Worm (Caenorhabditis elegans): ENCODE data around the gene cox-14.

Gene cox-14

ce11 chrIII:10197416-10197815, 21.3 kb upstream of the cox-14 start, which contains the start of gene dod-6:
dod-6 (plus strand) TSS chrIII:10197716.
- TF ChIP-seq F49E8.2 (tag; optimal IDR thresholded peaks at IDR 0.05; ENCODE audit: insufficient read depth) (no peak), lir-1 (GFP tag; conservative IDR thresholded peaks at IDR 0.05) (no peak), F52B5.7 (tag; optimal IDR thresholded peaks at IDR 0.05) (no peak), rpc-1 (optimal IDR thresholded peaks at IDR 0.05) (no peak), rpc-1 (tag; optimal IDR thresholded peaks at IDR 0.05) (no peak), snpc-4 (GFP tag; optimal IDR thresholded peaks at IDR 0.05) (no peak), snpc-4 (tag; optimal IDR thresholded peaks at IDR 0.05) (no peak), let-526 (GFP tag; IDR thresholded peaks at IDR 0.05) (no peak), madf-8 (GFP tag; conservative IDR thresholded peaks at IDR 0.05) (no peak), ztf-22 (GFP tag; optimal IDR thresholded peaks at IDR 0.05) (no peak), snpc-1.3 (tag; optimal IDR thresholded peaks at IDR 0.05; ENCODE audit: insufficient read depth) (no peak), lin-26 (GFP tag; IDR thresholded peaks at IDR 0.05) (no peak)

- TF ChIP-seq pha-4 (tag; optimal IDR thresholded peaks at IDR 0.05) (no peak), nfya-1 (tag; optimal IDR thresholded peaks at IDR 0.05; ENCODE audit: borderline replicate concordance, insufficient read depth) (no peak), unc-130 (GFP tag; optimal IDR thresholded peaks at IDR 0.05) (no peak), F22D6.2 (tag; optimal IDR thresholded peaks at IDR 0.05) (no peak), let-607 (tag; optimal IDR thresholded peaks at IDR 0.05) (no peak), lsl-1 (GFP tag; optimal IDR thresholded peaks at IDR 0.05) (no peak), F57A8.1 (GFP tag; optimal IDR thresholded peaks at IDR 0.05) (no peak), lsy-27 (tag; optimal IDR thresholded peaks at IDR 0.05; ENCODE audit: borderline replicate concordance, insufficient read depth) (no peak), repo-1 (tag; optimal IDR thresholded peaks at IDR 0.05) (no peak), nhr-179 (tag; optimal IDR thresholded peaks at IDR 0.05) (no peak), K12H6.12 (tag; optimal IDR thresholded peaks at IDR 0.05) (no peak), lin-54 (GFP tag; optimal IDR thresholded peaks at IDR 0.05) (no peak), tbx-9 (tag; optimal IDR thresholded peaks at IDR 0.05; ENCODE audit: borderline replicate concordance) (no peak), ekl-4 (GFP tag; IDR thresholded peaks at IDR 0.05) (no peak), xnd-1 (tag; optimal IDR thresholded peaks at IDR 0.05) (no peak), snpc-1.1 (tag; optimal IDR thresholded peaks at IDR 0.05; ENCODE audit: insufficient read depth) (no peak), ceh-91 (GFP tag; IDR thresholded peaks at IDR 0.05) (no peak)
These were observed 19.7 kb upstream of the cox-14 start, which contains the start of gene T20G5.8 for ce11 chrIII:10199052-10199451. T20G5.8 (plus strand) TSS chrIII:10199352.

ce11 chrIII:10201235-10201634, 17.5 kb upstream of the cox-14 start, which contains the start of the genes T20G5.13 and T20G5.12:
T20G5.13 (minus strand) TSS chrIII:10201335.
T20G5.12 (plus strand) TSS chrIII:10201604.
- TF ChIP-seq xnd-1 (tag; optimal IDR thresholded peaks at IDR 0.05) (no peak), cebp-2 (GFP tag; IDR thresholded peaks at IDR 0.05) (no peak), ccch-3 (GFP tag; optimal IDR thresholded peaks at IDR 0.05) (no peak), F37B4.10 (GFP tag; IDR thresholded peaks at IDR 0.05) (no peak), ceh-27 (GFP tag; optimal IDR thresholded peaks at IDR 0.05) (no peak), hmg-20 (GFP tag; IDR thresholded peaks at IDR 0.05) (no peak), somi-1 (GFP tag; optimal IDR thresholded peaks at IDR 0.05) (no peak), ceh-40 (GFP tag; IDR thresholded peaks at IDR 0.05) (no peak), aptf-3 (GFP tag; IDR thresholded peaks at IDR 0.05) (no peak), nfya-2 (GFP tag; IDR thresholded peaks at IDR 0.05) (no peak), ztf-18 (tag; optimal IDR thresholded peaks at IDR 0.05) (no peak), B0019.2 (GFP tag; conservative IDR thresholded peaks at IDR 0.05) (no peak), gei-17 (GFP tag; optimal IDR thresholded peaks at IDR 0.05) (no peak)
